Worm (Caenorhabditis elegans) whole organism, L3 larva: ENCODE data around the gene C02B8.1.

Source experiments
- ceh-16 ChIP-seq: sonication (generic microtip); optimal IDR thresholded peaks from 2 replicates; lab custom pipeline; 2017; ENCODE audit warnings: missing biosample characterization, missing genetic modification characterization
- ztf-11 ChIP-seq: fragments of 150-350 bp; optimal IDR thresholded peaks from 2 replicates; lab custom pipeline; 2014; ENCODE audit warnings: missing biosample characterization, missing genetic modification characterization

DNA sequence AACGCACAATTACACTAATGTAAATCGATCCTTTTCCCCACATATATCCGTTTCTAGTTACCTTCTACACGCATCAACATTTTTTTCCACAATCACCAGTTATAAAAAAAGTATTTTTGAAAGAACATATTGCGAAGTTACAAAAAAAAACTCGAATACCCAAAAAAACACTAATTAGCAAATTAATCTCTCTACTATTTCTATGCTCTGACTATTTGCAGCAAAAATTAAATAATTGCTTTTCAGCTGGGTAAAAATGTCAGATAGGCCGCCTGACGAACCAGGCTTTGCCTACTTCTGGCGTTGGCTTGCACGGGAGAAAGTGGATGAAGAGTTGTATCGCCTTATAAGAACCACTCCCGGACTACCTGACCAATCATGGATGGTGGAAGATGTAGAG is 37.3 kb upstream of the C02B8.1 start, which contains the start of gene K07E3.1:
- TF ChIP-seq ceh-16 (no peak), ztf-11 (tag; lab: Kevin White, UChicago) (no peak)
